Worm (Caenorhabditis elegans): Measurements from ENCODE around the gene hil-1.

DNA sequence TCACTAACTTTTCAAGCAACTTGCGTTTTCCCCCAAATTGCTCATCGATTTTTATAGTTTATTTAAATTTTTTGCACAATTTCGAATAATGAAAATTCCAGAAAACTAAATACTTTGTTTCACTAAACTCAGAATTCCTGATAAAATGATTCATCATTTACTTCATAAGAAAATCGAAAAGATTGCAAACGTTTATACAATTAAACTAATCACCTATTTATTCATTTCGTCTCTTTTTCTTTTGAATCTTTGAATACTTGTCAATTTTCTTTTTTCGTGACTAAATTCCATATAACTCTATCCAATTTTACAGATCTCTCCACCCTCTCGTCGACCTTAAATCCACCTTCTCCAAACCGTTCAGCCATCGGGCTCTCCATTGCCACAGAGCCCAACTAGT lies 13.0 kb upstream of the hil-1 start, which contains the start of gene C30G7.2:
- TF ChIP-seq lin-15B (tag; optimal IDR thresholded peaks at IDR 0.05) (no peak), skn-1 (tag; optimal IDR thresholded peaks at IDR 0.05) (no peak), jun-1 (tag; optimal IDR thresholded peaks at IDR 0.05) (no peak), nhr-77 (tag; optimal IDR thresholded peaks at IDR 0.05) (no peak), elt-3 (tag; optimal IDR thresholded peaks at IDR 0.05) (no peak), egl-5 (tag; optimal IDR thresholded peaks at IDR 0.05) (no peak)

All from whole organism, L3 larva.